Fruit fly (Drosophila melanogaster): ENCODE measurements around the gene ect.

Gene ect

DNA sequence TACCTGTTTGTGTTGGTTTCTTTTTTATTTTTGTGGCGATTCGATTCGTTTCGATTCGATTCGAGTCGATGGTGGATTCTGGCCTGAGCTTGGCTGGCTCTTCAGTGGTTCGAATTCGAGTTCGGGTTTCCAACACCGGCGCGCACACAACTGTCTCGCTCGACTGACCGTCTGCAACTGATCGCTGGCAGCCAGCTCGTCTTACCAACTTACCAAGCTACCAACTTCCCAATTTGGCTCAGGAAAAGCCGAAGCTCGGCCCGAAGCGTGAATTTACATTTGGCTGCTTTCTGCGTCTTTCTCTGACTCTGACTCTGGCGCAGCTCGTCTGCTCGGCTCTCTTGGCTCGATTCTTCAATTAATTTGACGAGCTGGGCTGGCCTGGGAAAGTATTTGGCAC, at the start of gene ect:
Gene ect (minus strand): TSS at position 183 of the 400 bp plus-strand sequence.
- no peak for TF ChIP-seq CG17801 (GFP tag; optimal IDR thresholded peaks at IDR 0.05; ENCODE audit: partially characterized antibody)

DNA sequence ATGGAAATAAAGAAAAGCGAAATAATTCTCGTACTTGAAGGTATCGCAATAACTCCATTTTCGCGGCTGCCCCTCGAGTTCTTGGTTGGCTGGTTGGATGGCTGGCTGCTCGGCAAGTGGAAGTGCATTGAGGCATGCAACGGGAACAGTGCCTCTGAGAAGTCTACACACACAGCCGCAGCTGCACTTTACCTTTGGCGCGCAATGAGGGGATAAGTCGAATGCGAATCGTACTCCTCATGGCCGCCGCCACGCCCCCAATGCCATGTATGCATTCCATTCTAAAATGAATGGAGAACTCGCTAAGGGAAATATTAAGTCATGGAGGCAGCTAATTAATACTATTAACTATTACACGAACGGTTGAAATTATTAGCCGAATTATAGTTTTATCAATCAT, 48.2 kb upstream of the ect start:
- TF ChIP-seq CG17801 (GFP tag; optimal IDR thresholded peaks at IDR 0.05; ENCODE audit: partially characterized antibody) = no peak

DNA sequence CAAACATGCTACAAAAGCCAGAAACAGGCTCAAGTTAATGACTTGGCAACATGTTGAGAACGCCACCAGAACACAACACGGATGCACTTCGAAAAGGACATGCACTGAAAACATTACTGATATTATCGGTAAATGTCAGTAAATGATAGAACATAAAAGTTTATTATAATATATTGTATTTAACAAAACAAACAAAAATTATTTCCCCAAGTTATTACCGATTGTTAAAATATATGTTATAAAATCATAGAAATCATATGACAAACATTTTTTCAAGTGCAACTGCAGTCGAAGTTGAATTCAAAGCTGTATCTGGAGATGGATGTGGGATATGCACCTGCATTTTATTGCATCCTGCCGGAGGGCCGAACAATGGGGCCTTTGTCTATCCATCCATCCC, 45.9 kb upstream of the ect start:
- TF ChIP-seq CG17801 (GFP tag; optimal IDR thresholded peaks at IDR 0.05; ENCODE audit: partially characterized antibody) = no peak

DNA sequence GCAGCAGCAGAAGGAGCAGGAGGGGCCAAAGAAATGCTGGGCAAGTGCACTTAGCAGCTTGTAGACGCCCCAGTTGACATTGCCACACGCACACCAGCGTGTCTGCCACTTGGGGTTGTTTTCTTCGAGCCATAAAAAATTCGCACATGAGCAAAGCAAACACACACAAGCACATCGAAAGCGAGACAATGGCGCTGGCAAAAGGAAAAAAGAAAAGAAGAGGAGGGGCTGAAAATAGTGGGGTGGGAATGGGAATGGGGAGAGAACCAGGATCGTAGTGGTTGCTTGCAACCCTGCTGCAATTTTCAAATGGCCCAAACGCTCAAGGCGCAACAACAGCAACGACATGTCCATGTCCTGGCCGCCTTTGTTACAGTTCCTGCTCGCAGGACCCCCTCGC, 45.5 kb upstream of the ect start:
- TF ChIP-seq CG17801 (GFP tag; optimal IDR thresholded peaks at IDR 0.05; ENCODE audit: partially characterized antibody) = no peak

DNA sequence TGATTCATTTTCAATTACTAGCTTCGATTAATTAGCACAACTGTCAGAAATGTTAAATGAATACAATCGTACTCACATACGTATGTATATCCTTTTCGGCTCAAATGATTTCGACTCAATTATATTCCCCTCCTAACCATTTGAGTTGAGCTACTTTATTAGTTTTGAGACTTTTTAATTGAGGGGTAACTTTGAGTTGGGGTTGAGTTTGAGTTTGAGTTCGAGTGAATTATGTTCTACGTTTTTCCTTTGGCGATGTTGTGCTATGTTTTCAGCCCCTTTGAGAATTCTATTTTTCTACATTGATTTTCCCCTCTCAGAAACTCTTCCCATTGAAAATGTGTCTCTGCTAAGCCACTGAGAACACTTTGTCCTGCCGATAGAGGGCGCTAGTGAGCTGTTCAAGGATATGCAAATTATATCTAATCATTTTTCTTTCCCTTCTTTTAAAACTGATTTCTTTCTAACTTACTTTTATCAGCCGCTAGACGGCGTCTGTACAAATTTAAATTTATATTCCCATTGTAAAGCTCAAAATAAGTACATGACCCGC, 44.7 kb upstream of the ect start:
- TF ChIP-seq CG17801 (GFP tag; optimal IDR thresholded peaks at IDR 0.05; ENCODE audit: partially characterized antibody) = no peak

DNA sequence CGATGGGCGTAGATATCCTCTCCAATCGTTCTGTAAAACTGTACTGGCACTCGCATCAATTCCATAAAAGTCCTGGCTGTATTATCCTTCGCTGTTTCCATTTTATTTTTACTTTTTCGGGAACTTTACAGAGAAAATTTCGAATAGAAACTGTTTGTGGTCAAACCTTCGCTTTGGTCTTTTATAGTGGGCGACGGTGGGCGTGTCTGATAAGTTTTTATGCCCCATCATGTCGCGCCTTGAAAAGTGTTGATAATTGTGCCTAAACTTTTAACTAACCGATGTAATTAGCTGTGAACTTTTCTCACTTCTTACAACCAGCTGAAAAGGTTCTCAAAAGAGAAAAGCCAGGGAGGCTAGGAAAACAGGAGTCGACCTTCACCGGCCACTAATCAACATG, 43.0 kb upstream of the ect start, which contains the start of gene Or67c:
Gene Or67c (minus strand): TSS at position 101 of the 400 bp plus-strand sequence.
- no peak for TF ChIP-seq CG17801 (GFP tag; optimal IDR thresholded peaks at IDR 0.05; ENCODE audit: partially characterized antibody)

DNA sequence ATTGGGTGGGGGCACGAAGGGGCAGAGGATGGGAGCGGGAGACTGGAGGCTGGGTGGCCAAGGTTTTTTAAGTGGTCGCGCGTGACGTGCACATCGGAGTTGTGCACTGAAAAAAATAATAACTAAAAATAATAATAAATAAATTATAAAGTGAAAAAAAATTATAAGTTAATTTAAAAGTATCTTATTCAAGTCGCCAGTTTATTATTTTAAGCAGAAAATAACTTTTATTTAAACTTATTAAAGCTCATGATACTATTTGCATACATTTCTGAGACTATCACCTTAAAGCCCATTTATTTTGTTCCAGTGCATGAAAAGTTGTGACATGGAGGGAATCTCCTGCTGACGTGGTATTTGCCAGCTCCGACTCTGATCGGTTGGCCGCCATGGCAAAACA, 40.6 kb upstream of the ect start:
- TF ChIP-seq CG17801 (GFP tag; optimal IDR thresholded peaks at IDR 0.05; ENCODE audit: partially characterized antibody) = no peak

DNA sequence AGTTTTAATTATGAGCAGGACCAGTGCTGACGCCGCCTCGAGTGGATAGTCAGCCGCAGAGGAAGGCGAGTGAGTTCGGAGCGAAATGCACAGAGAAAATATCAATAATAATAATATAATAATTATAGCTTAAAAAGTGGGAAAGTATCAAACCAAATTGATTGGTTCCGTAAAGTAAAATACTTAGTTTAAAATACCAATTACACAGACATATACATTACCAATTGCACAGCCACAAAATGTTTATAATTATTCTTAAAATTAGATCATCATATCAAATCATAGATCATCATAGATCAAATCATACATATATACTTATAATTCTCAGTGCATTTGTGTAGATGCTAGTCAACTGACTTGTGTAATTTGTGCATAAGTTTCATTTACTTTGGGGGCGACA, 36.9 kb upstream of the ect start:
- TF ChIP-seq CG17801 (GFP tag; optimal IDR thresholded peaks at IDR 0.05; ENCODE audit: partially characterized antibody) = no peak

DNA sequence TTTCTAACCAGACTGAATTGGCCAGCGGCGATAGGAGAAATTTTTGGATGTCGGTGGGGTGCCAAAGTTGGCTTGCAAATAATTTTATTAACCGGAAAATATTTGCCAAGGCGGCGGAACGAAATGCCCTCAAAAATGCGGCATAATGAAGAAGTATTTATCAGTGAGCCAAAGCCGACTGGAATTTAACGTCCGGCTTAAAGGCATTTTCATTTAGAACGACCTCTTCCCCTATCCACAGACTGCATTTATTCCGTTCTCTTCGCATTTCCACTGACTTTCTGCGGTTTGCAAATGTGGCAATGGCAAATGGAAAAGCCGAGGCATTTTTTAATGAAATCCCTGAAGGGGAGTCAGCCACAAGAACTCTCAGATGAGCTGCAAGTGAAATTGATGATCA, 31.4 kb upstream of the ect start:
- no peak for TF ChIP-seq CG17801 (GFP tag; optimal IDR thresholded peaks at IDR 0.05; ENCODE audit: partially characterized antibody)

DNA sequence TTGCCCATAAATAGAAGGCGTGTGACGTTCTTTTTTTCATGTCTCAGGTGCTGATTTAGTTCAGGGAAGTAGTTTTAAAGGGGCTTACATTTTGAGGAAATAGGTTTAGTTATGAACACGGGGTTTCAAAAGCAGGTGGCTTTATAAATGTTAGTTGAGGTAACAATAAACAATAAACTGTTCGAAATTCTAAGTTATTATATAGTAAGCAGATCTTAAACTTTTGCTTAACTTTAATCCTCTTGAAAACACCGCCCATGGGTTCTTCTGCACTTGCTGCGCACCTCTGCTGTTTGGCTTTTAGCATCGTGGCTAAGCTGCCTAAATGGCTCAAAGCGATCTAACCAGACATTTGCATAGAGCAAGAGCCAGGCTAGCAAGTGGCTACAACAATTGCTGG, 28.9 kb upstream of the ect start:
- TF ChIP-seq CG17801 (GFP tag; optimal IDR thresholded peaks at IDR 0.05; ENCODE audit: partially characterized antibody) = no peak

DNA sequence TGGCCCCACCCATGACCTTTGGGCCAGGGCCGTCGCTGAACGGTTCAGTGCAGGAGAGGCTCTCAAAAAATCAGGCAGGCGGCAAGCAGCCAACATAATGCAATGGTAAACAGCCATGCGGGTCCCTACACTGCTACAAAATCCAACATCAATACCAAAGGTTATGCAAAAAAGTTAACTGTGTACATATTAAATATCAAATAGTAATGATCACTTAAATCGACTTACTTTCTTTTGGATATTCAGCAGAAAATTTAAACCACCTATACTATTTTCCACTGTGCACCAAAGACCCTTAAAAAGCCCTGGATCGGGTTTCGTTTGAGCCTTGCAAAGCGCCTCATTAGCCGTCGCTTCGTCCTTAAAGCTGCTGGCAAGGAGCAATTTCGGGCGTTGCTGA, 25.5 kb upstream of the ect start:
- TF ChIP-seq CG17801 (GFP tag; optimal IDR thresholded peaks at IDR 0.05; ENCODE audit: partially characterized antibody) = no peak

DNA sequence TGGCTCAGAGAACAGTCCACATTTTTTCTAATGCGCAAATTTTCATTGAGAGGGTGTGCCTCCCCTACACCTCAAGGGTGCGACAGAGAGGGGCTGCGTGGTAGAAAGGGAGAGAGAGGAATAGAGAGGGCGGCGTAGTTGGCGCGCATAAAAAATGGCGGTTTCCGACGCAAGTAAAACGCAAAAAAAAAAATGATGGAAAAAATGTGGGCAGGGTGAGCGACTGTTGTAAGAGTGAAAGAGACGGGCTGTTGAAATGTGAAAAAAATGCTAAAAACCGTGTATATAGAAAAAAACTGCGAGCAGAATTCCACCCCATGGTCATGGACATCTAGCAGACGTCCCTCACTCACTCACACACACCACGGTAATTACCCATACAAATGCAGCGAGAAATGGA, 24.4 kb upstream of the ect start:
- no peak for TF ChIP-seq CG17801 (GFP tag; optimal IDR thresholded peaks at IDR 0.05; ENCODE audit: partially characterized antibody)

DNA sequence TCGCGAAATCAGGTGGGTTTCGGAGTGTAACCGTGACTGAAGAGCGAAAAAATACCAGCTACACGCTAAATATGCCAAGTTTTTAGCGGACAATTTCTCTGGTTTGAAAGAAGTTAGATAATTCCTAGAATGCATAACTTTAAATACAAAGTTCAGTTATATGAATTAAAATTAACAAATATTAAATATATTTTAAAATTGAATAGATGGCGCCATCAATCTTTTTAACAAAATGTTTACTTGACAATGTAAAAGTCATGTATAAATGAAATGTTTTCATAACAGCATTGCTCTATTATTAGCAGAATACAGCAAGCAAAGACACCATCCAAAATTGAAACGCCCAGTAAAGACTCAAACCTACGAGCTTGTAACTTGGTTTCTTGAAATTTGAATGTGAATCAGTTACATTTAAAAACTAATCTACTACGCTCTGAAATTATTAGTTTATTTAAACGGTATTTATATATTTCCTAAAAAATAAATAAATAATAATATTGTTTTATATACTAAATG, 23.6 kb upstream of the ect start, which contains the start of gene scramb1:
Gene scramb1 (minus strand): TSS at position 27 of the 516 bp plus-strand sequence.
- TF ChIP-seq CG17801 (GFP tag; optimal IDR thresholded peaks at IDR 0.05; ENCODE audit: partially characterized antibody) = no peak

DNA sequence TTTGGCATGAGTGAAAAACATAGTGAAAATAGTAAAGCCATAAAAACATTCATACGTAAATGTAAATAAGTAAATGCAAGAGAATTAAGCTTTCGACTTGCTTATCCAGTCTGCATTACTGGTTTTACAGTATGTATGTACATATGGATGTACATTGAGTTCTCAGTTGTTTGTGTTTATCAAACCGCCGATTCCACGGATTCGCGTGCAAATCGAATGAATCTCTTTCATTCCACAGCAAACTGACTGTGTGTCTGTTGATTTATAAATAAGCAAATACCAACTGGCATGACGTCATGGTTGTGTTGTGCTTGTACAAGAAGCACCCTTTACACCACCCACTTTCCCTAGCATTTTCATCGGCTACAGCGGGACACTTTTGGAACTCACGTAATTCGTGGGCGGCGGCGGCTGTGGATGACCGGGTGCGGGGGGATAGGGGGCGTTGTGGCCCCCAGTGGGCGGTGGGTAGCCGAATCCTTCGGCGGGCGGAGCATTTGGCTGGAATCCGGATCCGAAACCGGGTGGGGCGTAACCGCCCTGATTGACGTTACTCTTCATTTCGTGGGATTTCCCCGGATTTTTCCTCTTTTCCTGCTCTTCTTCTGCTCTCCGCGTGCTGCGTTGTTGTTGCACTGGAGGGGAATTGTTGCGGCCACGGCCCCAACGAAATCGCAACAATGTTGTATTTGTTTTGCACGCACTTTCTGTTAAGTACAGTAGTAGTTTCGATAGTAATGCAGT, 23.0 kb upstream of the ect start:
- TF ChIP-seq CG17801 (GFP tag; optimal IDR thresholded peaks at IDR 0.05; ENCODE audit: partially characterized antibody) = no peak

DNA sequence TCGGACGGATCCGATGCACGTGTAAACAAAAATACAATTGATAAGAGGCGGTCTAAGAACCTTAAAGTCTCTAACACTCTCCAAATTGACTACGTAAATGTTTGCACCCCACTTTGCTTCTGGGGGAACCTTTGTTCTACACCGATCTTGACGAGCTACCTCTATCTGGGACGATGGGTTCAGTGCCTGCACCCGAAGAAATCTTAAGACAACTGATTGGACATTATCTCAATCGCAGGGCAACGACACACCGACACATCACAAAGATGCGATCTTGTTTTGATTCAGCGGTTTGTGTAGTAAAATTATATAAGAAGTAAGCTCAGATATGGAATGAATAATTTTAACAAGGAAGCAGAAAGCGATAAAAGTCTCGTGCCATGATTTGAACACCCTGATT, 21.8 kb upstream of the ect start:
- no peak for TF ChIP-seq CG17801 (GFP tag; optimal IDR thresholded peaks at IDR 0.05; ENCODE audit: partially characterized antibody)

DNA sequence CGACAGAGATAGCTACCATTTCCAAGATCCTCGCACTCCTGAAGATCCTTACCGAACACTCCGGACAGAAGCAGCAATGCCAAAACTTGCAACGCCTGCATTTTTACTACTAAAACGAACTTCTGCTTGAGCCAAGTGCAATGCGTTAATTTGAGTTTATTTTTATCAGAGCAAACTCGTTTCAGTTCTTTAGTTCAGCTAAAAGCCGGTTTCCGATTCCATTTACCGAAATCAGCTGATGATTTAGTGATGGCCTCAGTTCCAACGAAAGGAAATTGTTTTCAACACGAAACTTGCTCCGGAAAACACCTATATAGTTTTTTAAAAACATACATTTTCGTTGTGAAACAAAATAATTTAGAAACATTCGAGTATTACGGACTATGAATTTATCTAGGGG, 18.4 kb upstream of the ect start, which contains the start of gene CG32055:
Gene CG32055 (minus strand): TSS at position 101 of the 400 bp plus-strand sequence.
- TF ChIP-seq CG17801 (GFP tag; optimal IDR thresholded peaks at IDR 0.05; ENCODE audit: partially characterized antibody) = no peak
